Fruit fly (Drosophila melanogaster) whole organism, embryonic: Measurements from ENCODE around the gene CG45545.
A peak's percentile ranks its signal among the peaks of the same experiment; 100 is the strongest.

ENCODE experiments used
- Awh ChIP-seq: fragments of 200-800 bp; sonication (Bioruptor generic); IDR thresholded peaks from 2 replicates; pipeline ENCODE4, ENCODE4 v1.3.6; 2022; ENCODE audit warnings: missing biosample characterization, missing genetic modification characterization
- B-H1 ChIP-seq: fragments of 200-800 bp; sonication (Bioruptor generic); IDR thresholded peaks from 3 replicates; pipeline ENCODE4 v1.3.6; 2022; ENCODE audit warnings: missing biosample characterization, missing genetic modification characterization
- CG1024 ChIP-seq: fragments of 200-800 bp; sonication (Bioruptor generic); IDR thresholded peaks from 2 replicates; pipeline ENCODE4 v1.3.6; 2022; ENCODE audit warnings: missing biosample characterization, missing genetic modification characterization
- CG10267 ChIP-seq: fragments of 200-800 bp; sonication (Bioruptor generic); optimal IDR thresholded peaks from 2 replicates; lab custom pipeline; 2018; ENCODE audit warnings: missing biosample characterization, mild to moderate bottlenecking, missing genetic modification characterization, moderate library complexity
- CG11085 ChIP-seq: fragments of 200-800 bp; sonication (Bioruptor generic); IDR thresholded peaks from 2 replicates; pipeline ENCODE4 v1.3.6; 2022; ENCODE audit warnings: missing biosample characterization, missing genetic modification characterization
- CG11504 ChIP-seq: fragments of 200-800 bp; sonication (Bioruptor generic); optimal IDR thresholded peaks from 3 replicates; lab custom pipeline; 2019; ENCODE audit warnings: missing biosample characterization, mild to moderate bottlenecking, missing genetic modification characterization, moderate library complexity
- CG15073 ChIP-seq: fragments of 200-800 bp; sonication (Bioruptor generic); optimal IDR thresholded peaks from 2 replicates; lab custom pipeline; 2016; ENCODE audit warnings: missing biosample characterization, missing genetic modification characterization
- CG15479 ChIP-seq: fragments of 200-800 bp; sonication (Bioruptor generic); optimal IDR thresholded peaks from 3 replicates; lab custom pipeline; 2019; ENCODE audit warnings: missing biosample characterization, mild to moderate bottlenecking, missing genetic modification characterization, moderate library complexity
- CG17912 ChIP-seq: fragments of 200-800 bp; sonication (Bioruptor generic); optimal IDR thresholded peaks from 2 replicates; lab custom pipeline; 2018; ENCODE audit warnings: missing biosample characterization, mild to moderate bottlenecking, missing genetic modification characterization
- CG18619 ChIP-seq: fragments of 200-800 bp; sonication (Bioruptor generic); optimal IDR thresholded peaks from 3 replicates; lab custom pipeline; 2017; ENCODE audit warnings: missing biosample characterization, mild to moderate bottlenecking, missing genetic modification characterization
- CG2199 ChIP-seq: fragments of 200-800 bp; sonication (Bioruptor generic); IDR thresholded peaks from 3 replicates; pipeline ENCODE4 v1.3.6; 2022; ENCODE audit warnings: missing biosample characterization, missing genetic modification characterization
- CG31224 ChIP-seq: fragments of 200-800 bp; sonication (Bioruptor generic); IDR thresholded peaks from 2 replicates; pipeline ENCODE4 v1.3.6; 2022; ENCODE audit warnings: missing biosample characterization, missing genetic modification characterization
- CG31365 ChIP-seq: fragments of 200-800 bp; sonication (Bioruptor generic); optimal IDR thresholded peaks from 2 replicates; lab custom pipeline; 2018; ENCODE audit warnings: missing biosample characterization, mild to moderate bottlenecking, missing genetic modification characterization
- CG32767 ChIP-seq: fragments of 200-800 bp; sonication (Bioruptor generic); IDR thresholded peaks from 2 replicates; pipeline ENCODE4 v1.3.6; 2022; ENCODE audit warnings: missing biosample characterization, missing genetic modification characterization
- CG42726 ChIP-seq: fragments of 200-800 bp; sonication (Bioruptor generic); IDR thresholded peaks from 2 replicates; pipeline ENCODE4 v1.3.6; 2022; ENCODE audit warnings: missing biosample characterization, missing genetic modification characterization; ENCODE audit not compliant: partially characterized antibody
- CG4282 ChIP-seq: fragments of 200-800 bp; sonication (Bioruptor generic); optimal IDR thresholded peaks from 2 replicates; lab custom pipeline; 2016; ENCODE audit warnings: missing biosample characterization, missing genetic modification characterization
- CG4730 ChIP-seq: fragments of 200-800 bp; sonication (Bioruptor generic); IDR thresholded peaks from 2 replicates; pipeline ENCODE4 v1.3.6; 2022; ENCODE audit warnings: missing biosample characterization, missing genetic modification characterization
- CG6272 ChIP-seq: fragments of 200-800 bp; sonication (Bioruptor generic); IDR thresholded peaks from 2 replicates; pipeline ENCODE4 v1.3.6; 2022; ENCODE audit warnings: missing biosample characterization, missing genetic modification characterization
- CG6854 ChIP-seq: fragments of 200-800 bp; sonication (Bioruptor generic); optimal IDR thresholded peaks from 3 replicates; lab custom pipeline; 2017; ENCODE audit warnings: missing biosample characterization, mild to moderate bottlenecking, missing genetic modification characterization
- CG7271 ChIP-seq: fragments of 200-800 bp; sonication (Bioruptor generic); optimal IDR thresholded peaks from 2 replicates; lab custom pipeline; 2018; ENCODE audit warnings: missing biosample characterization, mild to moderate bottlenecking, missing genetic modification characterization, moderate library complexity
- CG7556 ChIP-seq: fragments of 200-800 bp; sonication (Bioruptor generic); optimal IDR thresholded peaks from 2 replicates; lab custom pipeline; 2017; ENCODE audit warnings: missing biosample characterization, mild to moderate bottlenecking, missing genetic modification characterization
- Camta ChIP-seq: fragments of 200-800 bp; sonication (Bioruptor generic); optimal IDR thresholded peaks from 2 replicates; lab custom pipeline; 2016; ENCODE audit warnings: missing biosample characterization, missing genetic modification characterization
- D19A ChIP-seq: fragments of 200-800 bp; optimal IDR thresholded peaks from 3 replicates; lab custom pipeline; 2019; ENCODE audit warnings: missing biosample characterization, mild to moderate bottlenecking, missing genetic modification characterization, moderate library complexity
- Doc2 ChIP-seq: fragments of 200-800 bp; sonication (Bioruptor generic); IDR thresholded peaks from 2 replicates; pipeline ENCODE4 v1.3.6; 2022; ENCODE audit warnings: missing biosample characterization, missing genetic modification characterization
- Elba2 ChIP-seq: fragments of 200-800 bp; sonication (Bioruptor generic); optimal IDR thresholded peaks from 3 replicates; lab custom pipeline; 2016; ENCODE audit warnings: missing biosample characterization, missing genetic modification characterization
- HHEX ChIP-seq: fragments of 200-800 bp; sonication (Bioruptor generic); optimal IDR thresholded peaks from 3 replicates; lab custom pipeline; 2017; ENCODE audit warnings: missing biosample characterization, mild to moderate bottlenecking, missing genetic modification characterization, missing genetic modification reagents
- Hmr ChIP-seq: fragments of 200-800 bp; sonication (Bioruptor generic); optimal IDR thresholded peaks from 3 replicates; lab custom pipeline; 2017; ENCODE audit warnings: mild to moderate bottlenecking, missing biosample characterization, missing genetic modification reagents, missing genetic modification characterization
- Hr39 ChIP-seq: fragments of >200 bp; optimal IDR thresholded peaks from 2 replicates; lab custom pipeline; 2017
- Jarid2 ChIP-seq: fragments of 200-800 bp; sonication (Bioruptor generic); optimal IDR thresholded peaks from 3 replicates; lab custom pipeline; 2017; ENCODE audit warnings: mild to moderate bottlenecking, missing biosample characterization, missing genetic modification reagents, missing genetic modification characterization
- Lpt ChIP-seq: fragments of >200 bp; optimal IDR thresholded peaks from 2 replicates; lab custom pipeline; 2018; ENCODE audit warnings: missing biosample characterization, missing genetic modification characterization
- NfI ChIP-seq: fragments of 200-800 bp; sonication (Bioruptor generic); optimal IDR thresholded peaks from 3 replicates; lab custom pipeline; 2018; ENCODE audit warnings: missing biosample characterization, mild to moderate bottlenecking, missing genetic modification characterization, moderate library complexity
- Taf1 ChIP-seq: fragments of 200-800 bp; sonication (Bioruptor generic); IDR thresholded peaks from 2 replicates; pipeline ENCODE4 v1.3.6; 2022; ENCODE audit warnings: missing biosample characterization, missing genetic modification characterization
- Trl ChIP-seq, 3 experiments: fragments of >200 bp in 2 of 3; fragments of 200-800 bp in 1 of 3; sonication (Bioruptor generic) in 1 of 3; optimal IDR thresholded peaks; 2 replicates in 1 of 3; 3 replicates in 2 of 3; lab custom pipeline; 2016 to 2017; ENCODE audit warnings: missing biosample characterization in 1 of 3, missing genetic modification characterization in 1 of 3
- ato ChIP-seq: fragments of 200-800 bp; sonication (Bioruptor generic); IDR thresholded peaks from 2 replicates; pipeline ENCODE4 v1.3.6; 2022; ENCODE audit warnings: missing biosample characterization, missing genetic modification characterization; ENCODE audit not compliant: partially characterized antibody
- crol ChIP-seq: fragments of 200-800 bp; sonication (Bioruptor generic); IDR thresholded peaks from 2 replicates; pipeline ENCODE4 v1.3.6; 2022; ENCODE audit warnings: missing biosample characterization, missing genetic modification characterization
- eve ChIP-seq, 2 experiments: fragments of >200 bp; optimal IDR thresholded peaks; 2 replicates each; lab custom pipeline; 2017; ENCODE audit warnings: missing biosample characterization in 2 of 2, missing genetic modification characterization in 2 of 2
- hbn ChIP-seq: fragments of 200-800 bp; sonication (Bioruptor generic); IDR thresholded peaks from 2 replicates; pipeline ENCODE4 v1.3.6; 2022; ENCODE audit warnings: missing biosample characterization, missing genetic modification characterization; ENCODE audit not compliant: partially characterized antibody
- ind ChIP-seq: fragments of 200-800 bp; sonication (Bioruptor generic); optimal IDR thresholded peaks from 3 replicates; lab custom pipeline; 2016; ENCODE audit warnings: missing biosample characterization, missing genetic modification characterization
- jumu ChIP-seq: fragments of 200-800 bp; sonication (Bioruptor generic); optimal IDR thresholded peaks from 3 replicates; lab custom pipeline; 2016; ENCODE audit warnings: missing biosample characterization, missing genetic modification characterization
- pb ChIP-seq: fragments of 200-800 bp; sonication (Bioruptor generic); optimal IDR thresholded peaks from 3 replicates; lab custom pipeline; 2016; ENCODE audit warnings: missing biosample characterization, missing genetic modification characterization
- row ChIP-seq: fragments of 200-800 bp; sonication (Bioruptor generic); IDR thresholded peaks from 3 replicates; pipeline ENCODE4 v1.3.6; 2022; ENCODE audit warnings: missing biosample characterization, missing genetic modification characterization
- sens-2 ChIP-seq: fragments of 200-800 bp; sonication (Bioruptor generic); IDR thresholded peaks from 2 replicates; pipeline ENCODE4 v1.3.6; 2022; ENCODE audit warnings: missing biosample characterization, missing genetic modification characterization
- slp2 ChIP-seq: fragments of 200-800 bp; sonication (Bioruptor generic); optimal IDR thresholded peaks from 2 replicates; lab custom pipeline; 2016; ENCODE audit warnings: missing biosample characterization, missing genetic modification characterization
- so ChIP-seq: fragments of 200-800 bp; sonication (Bioruptor generic); IDR thresholded peaks from 3 replicates; pipeline ENCODE4 v1.3.6; 2022; ENCODE audit warnings: missing biosample characterization, missing genetic modification characterization
- sob ChIP-seq: fragments of 200-800 bp; sonication (Bioruptor generic); IDR thresholded peaks from 2 replicates; pipeline ENCODE4 v1.3.6; 2022; ENCODE audit warnings: missing biosample characterization, missing genetic modification characterization
- tin ChIP-seq: fragments of 200-800 bp; sonication (Bioruptor generic); optimal IDR thresholded peaks from 3 replicates; lab custom pipeline; 2016; ENCODE audit warnings: missing biosample characterization, missing genetic modification characterization
- tll ChIP-seq, 2 experiments: fragments of 200-800 bp in 1 of 2; fragments of >200 bp in 1 of 2; sonication (Bioruptor generic) in 1 of 2; optimal IDR thresholded peaks; 2 replicates each; lab custom pipeline; 2017 to 2019; ENCODE audit warnings: missing biosample characterization in 2 of 2, missing genetic modification characterization in 2 of 2, mild to moderate bottlenecking in 1 of 2, moderate library complexity in 1 of 2
- trem ChIP-seq: fragments of 200-800 bp; optimal IDR thresholded peaks from 3 replicates; lab custom pipeline; 2019; ENCODE audit warnings: missing biosample characterization, mild to moderate bottlenecking, missing genetic modification characterization, moderate library complexity
- twi ChIP-seq: fragments of 200-800 bp; optimal IDR thresholded peaks from 2 replicates; lab custom pipeline; 2019; ENCODE audit warnings: missing biosample characterization, mild to moderate bottlenecking, missing genetic modification characterization, moderate library complexity
- zfh1 ChIP-seq: fragments of 200-800 bp; sonication (Bioruptor generic); IDR thresholded peaks from 3 replicates; pipeline ENCODE4 v1.3.6; 2022; ENCODE audit warnings: missing biosample characterization, missing genetic modification characterization

The CG45545 gene

dm6 chr3R:7506314-7506988, 45.4 kb upstream of the CG45545 start (continued):
- TF ChIP-seq twi (tag; lab: Kevin White, UChicago) (no peak), CG10267 (tag; lab: Kevin White, UChicago) (peak; percentile 41), CG17912 (no peak), ato (no peak), Awh (GFP tag; lab: Robert Waterston, UW) (no peak), eve (GFP tag; optimal IDR thresholded peaks at IDR 0.05; lab: Kevin White, UChicago) (peak in 1 of 2 experiments; percentile 24), Camta (peak; percentile 67), CG4282 (GFP tag; lab: Kevin White, UChicago) (peak; percentile 30), trem (tag; lab: Kevin White, UChicago) (no peak), CG11085 (GFP tag; lab: Robert Waterston, UW) (peak; percentile 76; the same call in 1 of the 2 replicates), CG42726 (GFP tag; lab: Robert Waterston, UW) (no peak), zfh1 (GFP tag; lab: Robert Waterston, UW) (peak; percentile 59; the same call in 2 of the 3 replicates), CG15479 (GFP tag; lab: Kevin White, UChicago) (no peak), Elba2 (GFP tag; lab: Kevin White, UChicago) (no peak), Doc2 (0 out of 2 replicates have a peak, but pooled peaks have one; percentile 36), CG15073 (GFP tag; lab: Kevin White, UChicago) (no peak), jumu (GFP tag; lab: Kevin White, UChicago) (peak; percentile 76), hbn (no peak), tll (GFP tag; optimal IDR thresholded peaks at IDR 0.05; lab: Kevin White, UChicago) (no peak), CG7556 (GFP tag; lab: Kevin White, UChicago) (peak; percentile 79), crol (GFP tag; lab: Robert Waterston, UW) (no peak), so (GFP tag; lab: Robert Waterston, UW) (peak; percentile 69; the same call in 2 of the 3 replicates), CG4730 (GFP tag; lab: Robert Waterston, UW) (peak; percentile 62), CG32767 (GFP tag; lab: Robert Waterston, UW) (peak; percentile 38; the same call in 1 of the 2 replicates), ind (GFP tag; lab: Kevin White, UChicago) (peak; percentile 84), NfI (peak; percentile 83), slp2 (GFP tag; lab: Kevin White, UChicago) (peak; percentile 68), B-H1 (peak; percentile 50; the same call in 2 of the 3 replicates), D19A (no peak), CG7271 (no peak), sob (peak; percentile 90), CG1024 (no peak), sens-2 (no peak), CG11504 (tag; lab: Kevin White, UChicago) (peak; percentile 79), Hmr (peak; percentile 95), Jarid2 (peak; percentile 40), Hr39 (lab: Kevin White, UChicago) (no peak), row (GFP tag; lab: Robert Waterston, UW) (peak; percentile 86), CG6854 (GFP tag; lab: Kevin White, UChicago) (peak; percentile 72), Trl (optimal IDR thresholded peaks at IDR 0.05; lab: Kevin White, UChicago) (peak in 1 of 2 experiments; percentile 47), Trl (GFP tag; optimal IDR thresholded peaks at IDR 0.05; lab: Kevin White, UChicago) (peak; percentile 88), CG6272 (peak; percentile 59), pb (GFP tag; lab: Kevin White, UChicago) (peak; percentile 62), CG18619 (GFP tag; lab: Kevin White, UChicago) (peak; percentile 80), Taf1 (GFP tag; lab: Robert Waterston, UW) (peak; percentile 84), tin (peak; percentile 52), CG31365 (tag; lab: Kevin White, UChicago) (peak; percentile 40), CG31224 (peak; percentile 83), HHEX (GFP tag; lab: Kevin White, UChicago) (peak; percentile 89), CG2199 (GFP tag; lab: Robert Waterston, UW) (no peak), Lpt (GFP tag; lab: Kevin White, UChicago) (no peak)
